Worm (Caenorhabditis elegans): ENCODE data around the gene C05D11.1.

Gene C05D11.1

DNA sequence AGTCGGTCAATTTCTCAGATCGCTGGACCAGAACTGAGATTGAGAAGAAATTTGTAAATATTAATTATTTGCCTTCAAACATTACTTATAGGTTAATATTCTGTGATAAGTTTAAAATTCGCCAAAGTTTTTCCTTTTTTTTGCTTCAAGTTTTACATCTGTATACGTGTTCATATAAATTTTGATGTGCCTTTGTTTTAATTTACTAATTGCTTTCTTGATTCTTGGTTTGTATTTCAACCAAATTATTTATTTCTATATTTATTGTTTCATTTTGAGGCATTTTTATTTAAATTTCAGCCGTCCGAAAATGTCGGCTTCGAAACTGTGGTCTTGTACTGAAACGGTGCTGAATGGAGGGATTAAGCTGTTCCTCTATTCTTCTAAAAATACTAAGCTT lies at the start of gene C05D11.1:
TSS of gene C05D11.1 (plus strand) at position 301 of the 400 bp plus-strand sequence.
- TF ChIP-seq ceh-63 (GFP tag; optimal IDR thresholded peaks at IDR 0.05) (no peak), nhr-11 (tag; optimal IDR thresholded peaks at IDR 0.05) (no peak), lin-35 (GFP tag; optimal IDR thresholded peaks at IDR 0.05) (no peak), snpc-4 (tag; optimal IDR thresholded peaks at IDR 0.05) (no peak), sup-37 (GFP tag; optimal IDR thresholded peaks at IDR 0.05) (no peak), fkh-4 (tag; optimal IDR thresholded peaks at IDR 0.05; ENCODE audit: borderline replicate concordance) (no peak), alr-1 (tag; optimal IDR thresholded peaks at IDR 0.05; ENCODE audit: borderline replicate concordance) (no peak), dsc-1 (tag; optimal IDR thresholded peaks at IDR 0.05) (no peak), efl-3 (GFP tag; optimal IDR thresholded peaks at IDR 0.05) (no peak), ceh-82 (tag; optimal IDR thresholded peaks at IDR 0.05) (no peak), nhr-12 (tag; optimal IDR thresholded peaks at IDR 0.05) (no peak)

DNA sequence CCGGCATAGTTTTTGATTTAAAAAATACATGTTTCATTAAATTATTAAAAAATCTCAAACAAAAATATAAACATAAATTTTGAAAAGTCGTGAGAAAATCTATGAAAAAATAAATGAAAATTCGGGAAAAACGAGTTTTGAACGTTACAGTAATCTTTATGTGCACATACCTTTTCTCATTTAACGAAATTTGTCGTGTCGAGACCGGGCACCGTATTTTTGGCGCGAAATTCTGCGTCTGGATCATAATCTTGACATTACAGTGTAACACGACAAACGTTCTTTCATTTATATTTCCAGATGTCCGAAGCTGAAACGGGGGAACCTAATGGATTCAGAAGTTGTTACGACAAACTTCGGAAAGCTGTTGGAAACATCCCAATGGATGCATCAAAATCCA lies 46.9 kb upstream of the C05D11.1 start, which contains the start of gene C16A3.2:
TSS of gene C16A3.2 (plus strand) at position 301 of the 400 bp plus-strand sequence.
- TF ChIP-seq nhr-85 (tag) (no peak), lin-14 (GFP tag; optimal IDR thresholded peaks at IDR 0.05) (no peak), sup-37 (GFP tag; optimal IDR thresholded peaks at IDR 0.05) (no peak), dsc-1 (tag; optimal IDR thresholded peaks at IDR 0.05) (no peak)

- TF ChIP-seq zag-1 (tag; optimal IDR thresholded peaks at IDR 0.05), result no peak
Measured at ce11 chrIII:6390644-6391043, 45.8 kb upstream of the C05D11.1 start, which contains the start of gene smrc-1. Gene smrc-1, plus strand, starts transcription at chrIII:6390944.

ce11 chrIII:6395706-6396232 lies 40.6 kb upstream of the C05D11.1 start, which contains the start of gene oatr-1:
Gene oatr-1, minus strand, starts transcription at chrIII:6396182.
- TF ChIP-seq efl-1 (optimal IDR thresholded peaks at IDR 0.05) (no peak), efl-1 (GFP tag; optimal IDR thresholded peaks at IDR 0.05 in 1 of 2) (no peak), elt-3 (tag; optimal IDR thresholded peaks at IDR 0.05) (peak in 3 of 6 experiments; percentile 21 to 40 (median 35)), nhr-47 (tag; optimal IDR thresholded peaks at IDR 0.05) (no peak), alr-1 (tag; optimal IDR thresholded peaks at IDR 0.05; ENCODE audit: borderline replicate concordance) (no peak), lir-3 (tag; optimal IDR thresholded peaks at IDR 0.05; ENCODE audit: poor library complexity) (no peak), nhr-20 (tag; optimal IDR thresholded peaks at IDR 0.05) (peak; percentile 19), nhr-71 (tag; optimal IDR thresholded peaks at IDR 0.05) (peak; percentile 12), xbp-1 (tag; optimal IDR thresholded peaks at IDR 0.05) (no peak), mab-9 (GFP tag; IDR thresholded peaks at IDR 0.05) (no peak), F16B12.6 (tag; optimal IDR thresholded peaks at IDR 0.05) (no peak), lin-35 (GFP tag; optimal IDR thresholded peaks at IDR 0.05) (peak in 1 of 2 experiments; percentile 0), ztf-11 (tag; optimal IDR thresholded peaks at IDR 0.05) (no peak), grh-1 (GFP tag; IDR thresholded peaks at IDR 0.05) (no peak), mdl-1 (tag; optimal IDR thresholded peaks at IDR 0.05) (peak in 1 of 2 experiments; percentile 3), tbx-2 (tag; optimal IDR thresholded peaks at IDR 0.05) (no peak), lin-13 (GFP tag; optimal IDR thresholded peaks at IDR 0.05) (no peak), zag-1 (tag; optimal IDR thresholded peaks at IDR 0.05) (no peak), fkh-4 (tag; optimal IDR thresholded peaks at IDR 0.05; ENCODE audit: borderline replicate concordance) (no peak), elt-2 (tag; optimal IDR thresholded peaks at IDR 0.05) (no peak), C04F5.9 (tag; optimal IDR thresholded peaks at IDR 0.05) (no peak), zip-4 (GFP tag; optimal IDR thresholded peaks at IDR 0.05) (no peak), hpl-2 (GFP tag; optimal IDR thresholded peaks at IDR 0.05) (no peak), nhr-90 (tag; optimal IDR thresholded peaks at IDR 0.05; ENCODE audit: poor library complexity) (no peak), blmp-1 (tag; optimal IDR thresholded peaks at IDR 0.05) (peak; percentile 46), Y116A8C.19 (tag; optimal IDR thresholded peaks at IDR 0.05; ENCODE audit: borderline replicate concordance) (no peak), efl-3 (GFP tag; optimal IDR thresholded peaks at IDR 0.05) (no peak)

Data from whole organism, L1 larva.